Worm (Caenorhabditis elegans): ENCODE measurements around the gene K08H10.10.

K08H10.10 gene

DNA sequence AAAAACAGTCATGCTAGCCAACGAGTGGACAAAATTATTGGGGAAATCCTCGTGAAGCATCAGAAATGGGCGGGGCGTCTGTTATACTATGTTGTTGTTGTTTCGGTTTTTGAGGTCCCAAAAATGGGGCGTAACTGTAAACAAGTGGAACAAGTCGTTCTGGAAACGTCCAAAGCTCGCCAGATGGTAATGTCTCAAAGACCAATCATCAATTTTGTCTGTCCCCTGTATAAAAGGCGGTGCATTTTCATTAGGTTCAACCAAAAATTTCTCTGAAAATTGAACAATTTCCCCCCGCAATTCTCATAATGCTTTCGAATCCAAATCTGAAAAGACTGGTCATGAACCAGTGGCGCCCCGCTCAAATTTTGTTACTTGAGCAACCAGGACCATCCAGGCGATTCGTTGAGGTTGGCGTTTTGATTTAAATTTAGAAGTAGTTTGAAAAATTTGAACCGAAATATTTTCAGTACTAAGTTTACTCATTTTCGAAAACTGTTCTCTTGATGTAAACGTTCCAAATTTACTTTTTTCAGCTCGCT is 18.3 kb downstream of the K08H10.10 start:
- no peak for TF ChIP-seq aly-1 (tag; optimal IDR thresholded peaks at IDR 0.05)
- TF ChIP-seq flt-1 (GFP tag; IDR thresholded peaks at IDR 0.05), result no peak
- TF ChIP-seq hnd-1 (tag; optimal IDR thresholded peaks at IDR 0.05), result no peak
- no peak for TF ChIP-seq tra-4 (tag; optimal IDR thresholded peaks at IDR 0.05)
- no peak for TF ChIP-seq B0310.2 (tag; optimal IDR thresholded peaks at IDR 0.05)

DNA sequence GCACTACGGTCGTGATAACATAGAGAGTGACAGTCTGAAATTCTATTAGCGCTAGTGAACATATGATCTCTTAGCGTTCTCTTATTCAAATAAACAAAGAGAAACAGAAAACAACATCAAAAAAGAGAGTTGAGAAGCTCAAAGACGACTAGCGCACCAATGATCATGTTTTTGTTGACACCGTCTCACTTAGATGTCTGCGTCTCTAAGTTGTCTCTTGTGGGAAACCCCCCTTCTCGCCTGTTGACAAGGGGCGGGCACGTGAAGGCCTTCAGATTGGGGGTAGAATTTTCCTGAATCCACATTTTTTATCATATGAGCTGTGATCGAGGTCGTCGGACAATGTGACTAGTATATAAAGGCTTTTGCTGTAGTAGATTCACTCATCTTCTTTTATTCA is 19.1 kb downstream of the K08H10.10 start:
- TF ChIP-seq tra-4 (tag; optimal IDR thresholded peaks at IDR 0.05), result no peak
- no peak for TF ChIP-seq aly-1 (tag; optimal IDR thresholded peaks at IDR 0.05)
- TF ChIP-seq tbx-11 (GFP tag; IDR thresholded peaks at IDR 0.05), result no peak
- TF ChIP-seq flt-1 (GFP tag; IDR thresholded peaks at IDR 0.05), result no peak
- TF ChIP-seq pes-1 (GFP tag; IDR thresholded peaks at IDR 0.05), result no peak
- TF ChIP-seq B0310.2 (tag; optimal IDR thresholded peaks at IDR 0.05), result no peak
- no peak for TF ChIP-seq scrt-1 (GFP tag; IDR thresholded peaks at IDR 0.05)
- TF ChIP-seq ceh-13 (GFP tag; optimal IDR thresholded peaks at IDR 0.05), result no peak
- no peak for TF ChIP-seq hnd-1 (tag; optimal IDR thresholded peaks at IDR 0.05)
- TF ChIP-seq hmbx-1 (tag; optimal IDR thresholded peaks at IDR 0.05), result no peak
- no peak for TF ChIP-seq tbx-37 (GFP tag; conservative IDR thresholded peaks at IDR 0.05)
- TF ChIP-seq hmg-4 (GFP tag; optimal IDR thresholded peaks at IDR 0.05), result no peak
- no peak for TF ChIP-seq sea-1 (GFP tag; conservative IDR thresholded peaks at IDR 0.05)
- no peak for TF ChIP-seq ets-7 (tag; optimal IDR thresholded peaks at IDR 0.05)
- TF ChIP-seq ceh-36 (tag; optimal IDR thresholded peaks at IDR 0.05), result no peak
- no peak for TF ChIP-seq ama-1 (optimal IDR thresholded peaks at IDR 0.05)
- no peak for TF ChIP-seq F13C5.2 (tag; optimal IDR thresholded peaks at IDR 0.05)

DNA sequence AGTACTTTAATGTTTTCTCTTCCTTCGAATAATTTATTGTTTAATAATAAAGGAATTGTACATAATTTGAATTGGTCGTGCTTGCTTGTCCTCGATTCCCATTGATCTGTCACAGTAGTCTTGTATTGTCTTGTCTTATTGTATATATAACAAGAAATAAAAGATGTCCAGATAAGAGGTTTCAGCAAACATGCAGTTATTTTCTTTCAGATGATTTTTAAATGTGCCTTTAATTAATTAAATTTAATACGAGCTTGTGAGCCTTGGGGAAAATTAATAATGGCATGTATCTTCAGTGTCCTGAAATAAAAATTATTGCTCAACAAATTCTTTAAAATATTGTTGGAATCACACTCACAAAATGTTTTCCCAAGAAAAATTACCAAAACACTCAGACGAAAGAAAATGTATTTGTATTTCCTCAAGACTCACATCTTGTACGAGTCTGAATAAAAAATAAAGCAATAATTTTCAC is 22.2 kb downstream of the K08H10.10 start:
- TF ChIP-seq aly-1 (tag; optimal IDR thresholded peaks at IDR 0.05), result no peak
- no peak for TF ChIP-seq ceh-36 (tag; optimal IDR thresholded peaks at IDR 0.05)
- TF ChIP-seq scrt-1 (GFP tag; IDR thresholded peaks at IDR 0.05), result no peak
- TF ChIP-seq sea-1 (GFP tag; conservative IDR thresholded peaks at IDR 0.05), result no peak
- no peak for TF ChIP-seq B0310.2 (tag; optimal IDR thresholded peaks at IDR 0.05)
- TF ChIP-seq pes-1 (GFP tag; IDR thresholded peaks at IDR 0.05), result no peak
- TF ChIP-seq F13C5.2 (tag; optimal IDR thresholded peaks at IDR 0.05), result no peak
- TF ChIP-seq ets-7 (tag; optimal IDR thresholded peaks at IDR 0.05), result no peak
- no peak for TF ChIP-seq flt-1 (GFP tag; IDR thresholded peaks at IDR 0.05)
- no peak for TF ChIP-seq hmg-4 (GFP tag; optimal IDR thresholded peaks at IDR 0.05)

DNA sequence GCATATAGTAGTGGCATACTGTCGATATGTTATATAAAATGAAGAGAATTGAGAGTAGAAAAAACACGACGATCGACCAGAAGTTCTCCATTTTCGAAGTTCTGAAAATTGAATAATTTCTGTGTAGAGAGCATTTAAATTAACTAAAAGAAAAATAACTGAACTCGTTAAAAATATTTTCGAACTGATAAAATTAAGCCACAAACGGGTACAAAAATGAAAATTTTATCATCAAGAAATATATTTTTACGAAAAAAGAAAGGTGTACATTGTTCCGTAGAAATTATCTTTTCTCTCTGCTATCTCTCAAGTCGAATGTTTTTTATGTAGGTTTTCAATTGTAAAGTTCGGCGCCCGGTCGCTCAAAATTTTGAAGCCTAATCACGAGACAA is 30.1 kb downstream of the K08H10.10 start, which contains the start of gene acl-2:
Gene acl-2, minus strand, starts transcription at position 101 of the 392 bp plus-strand sequence.
- no peak for TF ChIP-seq tbx-37 (GFP tag; conservative IDR thresholded peaks at IDR 0.05)
- TF ChIP-seq flt-1 (GFP tag; IDR thresholded peaks at IDR 0.05), result no peak
- TF ChIP-seq aly-1 (tag; optimal IDR thresholded peaks at IDR 0.05), result no peak
- no peak for TF ChIP-seq hmbx-1 (tag; optimal IDR thresholded peaks at IDR 0.05)
- TF ChIP-seq ama-1 (optimal IDR thresholded peaks at IDR 0.05), result no peak
- TF ChIP-seq B0310.2 (tag; optimal IDR thresholded peaks at IDR 0.05), result no peak
- no peak for TF ChIP-seq hnd-1 (tag; optimal IDR thresholded peaks at IDR 0.05)
- no peak for TF ChIP-seq tra-4 (tag; optimal IDR thresholded peaks at IDR 0.05)
- no peak for TF ChIP-seq pes-1 (GFP tag; IDR thresholded peaks at IDR 0.05)
- no peak for TF ChIP-seq F13C5.2 (tag; optimal IDR thresholded peaks at IDR 0.05)
- TF ChIP-seq ets-7 (tag; optimal IDR thresholded peaks at IDR 0.05), result no peak
- TF ChIP-seq ceh-36 (tag; optimal IDR thresholded peaks at IDR 0.05), result no peak
- TF ChIP-seq hmg-4 (GFP tag; optimal IDR thresholded peaks at IDR 0.05), result no peak
- TF ChIP-seq ceh-13 (GFP tag; optimal IDR thresholded peaks at IDR 0.05), result no peak
- no peak for TF ChIP-seq sea-1 (GFP tag; conservative IDR thresholded peaks at IDR 0.05)
- no peak for TF ChIP-seq scrt-1 (GFP tag; IDR thresholded peaks at IDR 0.05)

DNA sequence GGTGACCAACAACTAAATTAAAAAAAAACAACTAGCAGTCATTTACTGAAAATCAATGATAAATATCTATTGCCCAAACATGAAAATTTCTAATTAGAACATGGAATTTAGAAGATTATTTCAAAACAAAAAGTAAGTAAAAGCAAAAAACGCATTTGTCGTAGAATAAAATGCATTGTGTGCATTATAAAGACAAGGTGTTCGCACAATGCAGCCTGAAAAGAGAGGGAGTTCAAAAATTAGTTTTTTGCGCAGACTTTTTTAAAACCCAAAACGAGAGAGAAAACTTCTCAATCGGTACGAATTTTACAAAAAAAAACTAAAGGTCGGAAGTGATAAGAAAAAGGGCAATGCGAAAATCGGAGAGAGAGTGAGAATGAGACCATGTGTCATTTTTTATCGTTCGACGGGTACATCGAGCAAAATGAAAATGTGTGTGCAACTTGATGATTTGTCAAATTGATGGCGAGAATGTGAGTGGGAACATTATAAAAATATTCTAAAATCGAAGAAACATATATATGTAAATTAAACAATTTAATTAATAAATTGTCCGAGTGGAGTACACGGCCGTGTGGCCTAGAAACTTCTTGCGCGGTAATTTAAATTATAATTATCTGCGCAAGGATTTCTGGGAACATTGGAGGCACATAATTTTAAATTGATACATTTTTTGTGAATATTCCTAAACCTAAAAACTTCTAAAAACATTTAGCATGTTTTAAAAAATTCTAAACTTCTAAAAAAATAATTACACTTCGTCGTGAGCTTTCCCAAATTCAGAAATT is 30.7 kb downstream of the K08H10.10 start:
- TF ChIP-seq aly-1 (tag; optimal IDR thresholded peaks at IDR 0.05) (no peak), ets-7 (tag; optimal IDR thresholded peaks at IDR 0.05) (no peak), ceh-36 (tag; optimal IDR thresholded peaks at IDR 0.05) (no peak), B0310.2 (tag; optimal IDR thresholded peaks at IDR 0.05) (no peak), pes-1 (GFP tag; IDR thresholded peaks at IDR 0.05) (peak; percentile 26; the same call in 1 of the 2 replicates), hmbx-1 (tag; optimal IDR thresholded peaks at IDR 0.05) (no peak), tbx-11 (GFP tag; IDR thresholded peaks at IDR 0.05) (no peak), sea-1 (GFP tag; conservative IDR thresholded peaks at IDR 0.05) (no peak), scrt-1 (GFP tag; IDR thresholded peaks at IDR 0.05) (no peak), tbx-37 (GFP tag; conservative IDR thresholded peaks at IDR 0.05) (peak; percentile 57; the same call in 1 of the 2 replicates), F13C5.2 (tag; optimal IDR thresholded peaks at IDR 0.05) (peak; percentile 12), ceh-13 (GFP tag; optimal IDR thresholded peaks at IDR 0.05) (no peak), flt-1 (GFP tag; IDR thresholded peaks at IDR 0.05) (no peak), hnd-1 (tag; optimal IDR thresholded peaks at IDR 0.05) (no peak), tra-4 (tag; optimal IDR thresholded peaks at IDR 0.05) (no peak), hmg-4 (GFP tag; optimal IDR thresholded peaks at IDR 0.05) (no peak), ama-1 (optimal IDR thresholded peaks at IDR 0.05) (no peak)

DNA sequence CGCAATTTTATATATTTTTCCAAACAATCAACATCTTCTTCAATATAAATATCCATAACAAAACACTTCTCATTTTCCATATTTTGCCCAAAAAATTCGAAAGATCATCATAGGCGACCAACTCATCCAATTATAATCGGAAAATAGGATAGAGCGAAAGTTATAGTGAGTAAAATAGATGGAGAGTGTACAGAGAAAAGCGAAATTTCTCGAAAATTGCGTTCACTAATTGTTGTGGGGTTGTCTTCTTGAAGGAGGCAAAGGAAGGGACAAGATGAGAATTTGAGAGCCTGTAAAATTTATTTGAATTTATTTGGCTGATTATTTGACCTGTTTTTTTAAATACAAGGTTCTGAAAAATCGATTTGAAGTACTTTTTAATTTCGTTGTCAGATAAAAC is 34.7 kb downstream of the K08H10.10 start:
- TF ChIP-seq hmg-4 (GFP tag; optimal IDR thresholded peaks at IDR 0.05) (no peak), ceh-13 (GFP tag; optimal IDR thresholded peaks at IDR 0.05) (no peak), hmbx-1 (tag; optimal IDR thresholded peaks at IDR 0.05) (no peak), sea-1 (GFP tag; conservative IDR thresholded peaks at IDR 0.05) (no peak), tbx-37 (GFP tag; conservative IDR thresholded peaks at IDR 0.05) (no peak), scrt-1 (GFP tag; IDR thresholded peaks at IDR 0.05) (no peak), hnd-1 (tag; optimal IDR thresholded peaks at IDR 0.05) (no peak), aly-1 (tag; optimal IDR thresholded peaks at IDR 0.05) (no peak), flt-1 (GFP tag; IDR thresholded peaks at IDR 0.05) (no peak), tbx-11 (GFP tag; IDR thresholded peaks at IDR 0.05) (no peak), pes-1 (GFP tag; IDR thresholded peaks at IDR 0.05) (no peak), tra-4 (tag; optimal IDR thresholded peaks at IDR 0.05) (no peak), ceh-36 (tag; optimal IDR thresholded peaks at IDR 0.05) (no peak), ets-7 (tag; optimal IDR thresholded peaks at IDR 0.05) (no peak), ama-1 (optimal IDR thresholded peaks at IDR 0.05) (no peak), B0310.2 (tag; optimal IDR thresholded peaks at IDR 0.05) (no peak), F13C5.2 (tag; optimal IDR thresholded peaks at IDR 0.05) (no peak)
